Fruit fly (Drosophila melanogaster) Kc167 (cell line): Measurements from ENCODE around the gene CG3513.

Experiments used
- h ChIP-seq: fragments of >200 bp; optimal IDR thresholded peaks from 3 replicates; lab custom pipeline; 2018; ENCODE audit warnings: missing external identifiers
- psq ChIP-seq: fragments of >200 bp; optimal IDR thresholded peaks from 2 replicates; lab custom pipeline; 2017; ENCODE audit warnings: missing external identifiers
- ttk ChIP-seq: sonication (Bioruptor generic); optimal IDR thresholded peaks from 2 replicates; lab custom pipeline; 2017; ENCODE audit warnings: missing external identifiers

dm6 chr2L:3698992-3699514 lies 6.1 kb upstream of the CG3513 start, which contains the start of the genes CG10031 and CG42464:
- TF ChIP-seq psq (lab: Kevin White, UChicago), result no peak
- TF ChIP-seq h, result no peak
- no peak for TF ChIP-seq ttk (lab: Kevin White, UChicago)
